Fruit fly (Drosophila melanogaster): ENCODE measurements around the gene Klp31E.

Gene Klp31E

dm6 chr2L:10375464-10376236 is 38.2 kb upstream of the Klp31E start, which contains the start of the genes CG33303 and dpr19 (continued):
- peak; percentile 67 for TF ChIP-seq ap (GFP tag; IDR thresholded peaks at IDR 0.05)
- peak; percentile 45 for TF ChIP-seq NfI (GFP tag; optimal IDR thresholded peaks at IDR 0.05)
- TF ChIP-seq Opbp (GFP tag; IDR thresholded peaks at IDR 0.05; ENCODE audit: partially characterized antibody) = no peak
- TF ChIP-seq pfk (GFP tag; optimal IDR thresholded peaks at IDR 0.05) = peak; percentile 61
- peak; percentile 71 for TF ChIP-seq twi (tag; optimal IDR thresholded peaks at IDR 0.05)
- TF ChIP-seq seq (GFP tag; IDR thresholded peaks at IDR 0.05) = 0 out of 2 replicates have a peak, but pooled peaks have one; percentile 7
- TF ChIP-seq Atf-2 (GFP tag; optimal IDR thresholded peaks at IDR 0.05) = no peak
- TF ChIP-seq CG9932 (GFP tag; IDR thresholded peaks at IDR 0.05) = peak; percentile 17; the same call in 1 of the 2 replicates
- no peak for TF ChIP-seq CG15479 (GFP tag; optimal IDR thresholded peaks at IDR 0.05)
- TF ChIP-seq lab (GFP tag; optimal IDR thresholded peaks at IDR 0.05) = peak; percentile 81
- TF ChIP-seq Oli (tag; optimal IDR thresholded peaks at IDR 0.05) = peak; percentile 64
- TF ChIP-seq CG13287 (GFP tag; IDR thresholded peaks at IDR 0.05; ENCODE audit: partially characterized antibody) = peak; percentile 35; the same call in 1 of the 2 replicates
- peak; percentile 73; the same call in 2 of the 3 replicates for TF ChIP-seq ci (GFP tag; IDR thresholded peaks at IDR 0.05)
- peak; percentile 83 for TF ChIP-seq CG9727 (GFP tag; optimal IDR thresholded peaks at IDR 0.05)
- peak; percentile 64 for TF ChIP-seq zen (tag; optimal IDR thresholded peaks at IDR 0.05)
- TF ChIP-seq sens (GFP tag) = no peak
- peak; percentile 42 for TF ChIP-seq Ada2b (GFP tag; IDR thresholded peaks at IDR 0.05)
- peak; percentile 85 for TF ChIP-seq YL-1 (GFP tag; optimal IDR thresholded peaks at IDR 0.05)
- no peak; the same call in 1 of the 2 replicates for TF ChIP-seq al (GFP tag; IDR thresholded peaks at IDR 0.05)
- no peak for TF ChIP-seq D (optimal IDR thresholded peaks at IDR 0.05)
- peak; percentile 49 for TF ChIP-seq D (GFP tag; optimal IDR thresholded peaks at IDR 0.05)
- TF ChIP-seq kni (GFP tag; optimal IDR thresholded peaks at IDR 0.05) = no peak
- peak; percentile 66 for TF ChIP-seq CG6854 (GFP tag; optimal IDR thresholded peaks at IDR 0.05)
- TF ChIP-seq her (GFP tag; optimal IDR thresholded peaks at IDR 0.05) = no peak
- TF ChIP-seq CG17328 (GFP tag; IDR thresholded peaks at IDR 0.05) = peak; percentile 79
- no peak for TF ChIP-seq Oaz (GFP tag; IDR thresholded peaks at IDR 0.05)
- peak; percentile 2 for TF ChIP-seq schlank (tag; optimal IDR thresholded peaks at IDR 0.05)
- TF ChIP-seq unpg (GFP tag; optimal IDR thresholded peaks at IDR 0.05) = peak; percentile 86
- peak; percentile 51; the same call in 1 of the 3 replicates for TF ChIP-seq CG3726 (GFP tag; IDR thresholded peaks at IDR 0.05)
- peak in 1 of 3 experiments; percentile 77 for TF ChIP-seq lola (GFP tag; optimal IDR thresholded peaks at IDR 0.05)
- peak; percentile 47 for TF ChIP-seq Six4 (GFP tag; optimal IDR thresholded peaks at IDR 0.05)
- peak; percentile 55 for TF ChIP-seq CG2116 (GFP tag; optimal IDR thresholded peaks at IDR 0.05)
- TF ChIP-seq CG5180 (GFP tag; optimal IDR thresholded peaks at IDR 0.05) = peak; percentile 19
- peak; percentile 63; the same call in 1 of the 2 replicates for TF ChIP-seq CG11696 (GFP tag; IDR thresholded peaks at IDR 0.05)
- 0 out of 2 replicates have a peak, but pooled peaks have one; percentile 19 for TF ChIP-seq bbx (GFP tag; IDR thresholded peaks at IDR 0.05; ENCODE audit: partially characterized antibody)
- TF ChIP-seq phol (tag; optimal IDR thresholded peaks at IDR 0.05) = peak; percentile 90
- TF ChIP-seq CG11456 (GFP tag; IDR thresholded peaks at IDR 0.05) = 0 out of 3 replicates have a peak, but pooled peaks have one; percentile 13
- no peak for TF ChIP-seq NFAT (GFP tag; IDR thresholded peaks at IDR 0.05)
- peak; percentile 50 for TF ChIP-seq CG12155 (GFP tag; optimal IDR thresholded peaks at IDR 0.05)
- TF ChIP-seq CG4328 (GFP tag; optimal IDR thresholded peaks at IDR 0.05) = peak; percentile 74
- no peak for TF ChIP-seq tio (GFP tag; optimal IDR thresholded peaks at IDR 0.05)
- TF ChIP-seq B-H1 (GFP tag; IDR thresholded peaks at IDR 0.05) = peak; percentile 27; the same call in 1 of the 3 replicates
- TF ChIP-seq CG18599 (GFP tag; optimal IDR thresholded peaks at IDR 0.05) = peak; percentile 62
- TF ChIP-seq CG10654 (GFP tag; optimal IDR thresholded peaks at IDR 0.05) = peak; percentile 29
- TF ChIP-seq Hsf (GFP tag; optimal IDR thresholded peaks at IDR 0.05) = no peak
- TF ChIP-seq maf-S (GFP tag; optimal IDR thresholded peaks at IDR 0.05) = no peak
- TF ChIP-seq CG3847 (GFP tag; IDR thresholded peaks at IDR 0.05) = peak; percentile 41; the same call in 1 of the 2 replicates
- peak; percentile 16 for TF ChIP-seq Max (GFP tag; optimal IDR thresholded peaks at IDR 0.05)

All from whole organism, embryonic.